Fruit fly (Drosophila melanogaster) whole organism, wandering third instar larva: Measurements from ENCODE around the gene CG46427.

Experiments
- Abd-B ChIP-seq: fragments of >200 bp; optimal IDR thresholded peaks from 2 replicates; lab custom pipeline; 2017; ENCODE audit warnings: missing biosample characterization, missing genetic modification characterization
- CG9705 ChIP-seq: fragments of 200-800 bp; sonication (Bioruptor generic); optimal IDR thresholded peaks from 2 replicates; lab custom pipeline; 2018; ENCODE audit warnings: missing biosample characterization, mild to moderate bottlenecking, missing genetic modification characterization
- CrebA ChIP-seq: fragments of 200-800 bp; sonication (Bioruptor generic); optimal IDR thresholded peaks from 2 replicates; lab custom pipeline; 2016; ENCODE audit warnings: missing biosample characterization, mild to moderate bottlenecking, missing genetic modification characterization, borderline replicate concordance
- Dfd ChIP-seq: fragments of >200 bp; optimal IDR thresholded peaks from 2 replicates; lab custom pipeline; 2017; ENCODE audit warnings: missing biosample characterization, missing genetic modification characterization
- HLH106 ChIP-seq: fragments of 200-800 bp; optimal IDR thresholded peaks from 3 replicates; lab custom pipeline; 2019; ENCODE audit warnings: missing biosample characterization, mild to moderate bottlenecking, missing genetic modification characterization, moderate library complexity
- Hnf4 ChIP-seq: fragments of 200-800 bp; sonication (Bioruptor generic); optimal IDR thresholded peaks from 2 replicates; lab custom pipeline; 2016; ENCODE audit warnings: missing biosample characterization, mild to moderate bottlenecking, missing genetic modification characterization
- Hr83 ChIP-seq: fragments of 200-300 bp; sonication (Bioruptor generic); optimal IDR thresholded peaks from 2 replicates; lab custom pipeline; 2016; ENCODE audit warnings: missing biosample characterization, mild to moderate bottlenecking, missing genetic modification characterization, moderate library complexity; ENCODE audit not compliant: poor library complexity, severe bottlenecking
- Mio ChIP-seq: sonication (Bioruptor generic); optimal IDR thresholded peaks from 2 replicates; lab custom pipeline; 2016; ENCODE audit warnings: missing biosample characterization, missing genetic modification characterization
- Myc ChIP-seq: fragments of >200 bp; optimal IDR thresholded peaks from 2 replicates; lab custom pipeline; 2017
- Rel ChIP-seq, 2 experiments: fragments of 200-800 bp; sonication (Bioruptor generic) in 1 of 2; optimal IDR thresholded peaks; 2 replicates in 1 of 2; 3 replicates in 1 of 2; lab custom pipeline; 2016 to 2019; ENCODE audit warnings: mild to moderate bottlenecking in 2 of 2, missing biosample characterization in 2 of 2, missing genetic modification characterization in 2 of 2, moderate library complexity in 1 of 2
- Sp1 ChIP-seq: fragments of 200-800 bp; sonication (Bioruptor generic); optimal IDR thresholded peaks from 3 replicates; lab custom pipeline; 2019; ENCODE audit warnings: missing biosample characterization, mild to moderate bottlenecking, missing genetic modification characterization, moderate library complexity
- Vsx2 ChIP-seq: fragments of 200-300, 225-300 bp; sonication (Bioruptor generic); optimal IDR thresholded peaks from 2 replicates; lab custom pipeline; 2018; ENCODE audit warnings: missing biosample characterization, missing genetic modification characterization; ENCODE audit not compliant: partially characterized antibody
- br ChIP-seq: fragments of 200-800 bp; sonication (Bioruptor generic); optimal IDR thresholded peaks from 2 replicates; lab custom pipeline; 2016; ENCODE audit warnings: missing biosample characterization, missing genetic modification characterization
- dl ChIP-seq, 2 experiments: fragments of 175-275, 200-275 bp in 1 of 2; fragments of 200-275 bp in 1 of 2; sonication (Bioruptor generic); optimal IDR thresholded peaks; lab custom pipeline; 2018; ENCODE audit warnings: mild to moderate bottlenecking in 2 of 2, missing biosample characterization in 2 of 2, missing genetic modification characterization in 2 of 2, moderate library complexity in 2 of 2; ENCODE audit not compliant: partially characterized antibody in 2 of 2, insufficient read depth in 1 of 2
- ey ChIP-seq: fragments of 200-800 bp; sonication (Bioruptor generic); optimal IDR thresholded peaks from 2 replicates; lab custom pipeline; 2016; ENCODE audit warnings: missing biosample characterization, missing genetic modification characterization
- h ChIP-seq: fragments of 200-800 bp; sonication (Bioruptor generic); optimal IDR thresholded peaks from 3 replicates; lab custom pipeline; 2016; ENCODE audit warnings: missing biosample characterization, mild to moderate bottlenecking, missing genetic modification characterization
- lola ChIP-seq: fragments of >200 bp; optimal IDR thresholded peaks from 2 replicates; lab custom pipeline; 2017; ENCODE audit warnings: missing biosample characterization, missing genetic modification characterization
- psq ChIP-seq: fragments of 200-800 bp; sonication (Bioruptor generic); optimal IDR thresholded peaks from 3 replicates; lab custom pipeline; 2017; ENCODE audit warnings: missing biosample characterization, mild to moderate bottlenecking, missing genetic modification characterization, moderate library complexity
- rgr ChIP-seq: fragments of 200-800 bp; sonication (Bioruptor generic); optimal IDR thresholded peaks from 3 replicates; lab custom pipeline; 2016; ENCODE audit warnings: missing biosample characterization, mild to moderate bottlenecking, missing genetic modification characterization
- sage ChIP-seq: fragments of 200-800 bp; sonication (Bioruptor generic); optimal IDR thresholded peaks from 2 replicates; lab custom pipeline; 2016; ENCODE audit warnings: missing biosample characterization, mild to moderate bottlenecking, missing genetic modification characterization
- tai ChIP-seq: sonication (Bioruptor generic); optimal IDR thresholded peaks from 2 replicates; lab custom pipeline; 2016; ENCODE audit warnings: missing biosample characterization, missing genetic modification characterization
- usp ChIP-seq: fragments of >200 bp; optimal IDR thresholded peaks from 2 replicates; lab custom pipeline; 2017; ENCODE audit warnings: missing biosample characterization, missing genetic modification characterization
- woc ChIP-seq: sonication (Bioruptor generic); optimal IDR thresholded peaks from 2 replicates; lab custom pipeline; 2016; ENCODE audit warnings: missing biosample characterization, mild to moderate bottlenecking, missing genetic modification characterization

CG46427 gene

DNA sequence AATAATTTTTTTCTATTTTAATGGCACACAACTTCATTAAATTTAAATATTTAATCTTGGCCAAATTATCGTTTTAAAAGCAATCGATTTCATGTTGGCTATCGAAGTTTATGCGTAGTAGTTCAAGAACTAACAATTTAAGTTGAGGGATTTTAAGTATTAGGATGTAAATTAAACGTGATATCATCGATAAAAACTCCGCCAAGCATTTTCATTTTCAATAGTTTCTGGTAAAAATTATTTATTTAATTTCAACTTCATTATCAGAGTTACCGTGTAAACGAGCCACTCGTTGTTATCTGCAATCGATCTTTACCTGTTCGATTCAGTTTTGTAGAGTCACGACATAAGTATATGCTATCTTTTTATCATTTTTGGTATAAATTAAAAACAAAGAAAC is 36.0 kb downstream of the CG46427 start (continued):
- TF ChIP-seq CrebA (GFP tag; lab: Kevin White, UChicago) (no peak), Abd-B (no peak)

DNA sequence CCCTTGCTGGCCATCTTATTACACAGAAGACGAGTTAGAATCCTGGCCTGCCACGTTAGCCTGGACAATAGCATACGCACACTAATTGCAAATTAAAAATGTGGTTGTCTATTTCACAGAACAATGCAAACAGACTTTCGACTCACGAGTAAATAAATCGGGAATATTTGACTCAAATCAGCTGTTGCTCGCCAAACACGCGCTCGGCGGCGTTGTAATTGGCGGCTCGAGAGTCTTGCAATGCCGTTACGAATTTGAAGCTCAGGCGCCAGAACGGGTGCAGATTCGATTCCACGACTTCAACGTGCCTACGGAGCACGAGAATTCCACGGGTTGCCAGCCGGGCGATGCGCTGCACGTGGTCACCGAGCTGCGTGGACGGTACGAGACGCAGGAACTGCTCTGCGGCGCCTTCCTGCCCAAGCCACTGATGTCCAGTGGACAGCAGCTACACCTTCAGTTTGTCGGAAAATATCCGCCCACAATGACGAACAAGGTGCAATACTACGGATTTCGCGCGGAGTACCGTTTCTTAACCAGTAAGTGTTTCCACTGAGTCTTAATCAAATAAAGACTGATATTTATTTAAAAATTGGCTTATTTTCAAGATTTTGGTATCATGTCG is 37.2 kb downstream of the CG46427 start, which contains the start of gene DNAlig3:
TSS of gene DNAlig3 (minus strand) at position 168 of the 625 bp plus-strand sequence.
- TF ChIP-seq Rel (GFP tag; optimal IDR thresholded peaks at IDR 0.05; lab: Kevin White, UChicago) (no peak), Rel (tag; optimal IDR thresholded peaks at IDR 0.05; lab: Kevin White, UChicago) (peak; percentile 83), Dfd (GFP tag; lab: Kevin White, UChicago) (no peak)

DNA sequence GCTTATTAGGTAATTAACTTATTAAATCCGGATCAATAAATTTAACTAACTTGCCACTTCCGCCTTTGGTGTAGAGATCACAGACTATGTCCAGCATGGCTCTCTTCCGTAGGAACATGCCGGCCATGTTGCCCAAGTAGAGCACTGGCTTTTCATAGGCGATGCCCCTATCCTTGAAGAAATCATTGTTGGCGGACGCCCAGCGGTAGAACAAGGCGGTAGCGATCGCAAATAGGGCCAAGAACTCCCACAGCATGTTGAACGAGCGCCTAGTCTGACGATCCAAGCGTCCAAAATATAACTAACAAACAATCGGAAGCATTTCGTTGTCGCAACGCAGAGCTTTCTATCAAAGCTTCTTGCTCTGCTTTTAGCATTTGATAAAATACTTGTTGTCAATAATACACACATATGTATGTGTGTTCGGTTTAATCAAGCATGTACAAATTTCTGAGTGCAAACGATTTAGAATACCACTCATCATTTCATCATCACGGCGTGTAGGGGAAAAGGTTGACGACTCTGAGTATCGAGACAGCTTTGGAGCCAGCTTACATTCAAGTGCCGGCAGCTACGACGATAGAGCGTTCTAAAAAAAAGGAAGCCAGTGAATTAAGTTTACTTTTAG is 40.2 kb downstream of the CG46427 start, which contains the start of gene Cyp9f3:
TSS of gene Cyp9f3 (minus strand) at position 310 of the 628 bp plus-strand sequence.
- TF ChIP-seq sage (no peak), rgr (GFP tag; lab: Kevin White, UChicago) (peak; percentile 9), Vsx2 (GFP tag; lab: Kevin White, UChicago) (peak; percentile 20), Hnf4 (GFP tag; lab: Kevin White, UChicago) (no peak), Hr83 (GFP tag; lab: Kevin White, UChicago) (no peak), CrebA (GFP tag; lab: Kevin White, UChicago) (peak; percentile 32), dl (GFP tag; optimal IDR thresholded peaks at IDR 0.05; lab: Kevin White, UChicago; ENCODE audit: insufficient read depth in 1 of 2, partially characterized antibody in 2 of 2) (no peak)

DNA sequence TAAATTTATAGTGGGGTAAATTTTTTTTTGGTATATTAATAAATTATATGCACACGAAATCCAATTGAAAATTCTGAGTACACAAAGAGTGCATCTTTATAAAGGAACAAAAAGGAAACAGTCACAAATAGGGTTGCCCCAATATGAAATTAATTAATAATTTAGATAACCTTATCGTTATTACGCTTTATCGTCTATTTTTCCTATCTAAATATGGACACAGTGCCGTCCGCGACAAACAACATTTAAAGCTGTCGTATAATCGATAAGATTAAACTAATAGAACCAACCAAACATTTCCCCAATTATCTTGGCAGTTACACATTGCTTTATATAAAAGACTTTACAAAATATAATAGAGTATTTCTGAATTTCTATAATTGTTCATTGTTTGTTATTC is 40.9 kb downstream of the CG46427 start:
- peak; percentile 38 for TF ChIP-seq sage
- TF ChIP-seq h (GFP tag; lab: Kevin White, UChicago) = peak; percentile 24
- no peak for TF ChIP-seq br (GFP tag; lab: Kevin White, UChicago)
- TF ChIP-seq lola (GFP tag; lab: Kevin White, UChicago) = no peak
- TF ChIP-seq Hnf4 (GFP tag; lab: Kevin White, UChicago) = no peak
- TF ChIP-seq CrebA (GFP tag; lab: Kevin White, UChicago) = peak; percentile 28
- TF ChIP-seq, all 38 proteins: peak for 3

DNA sequence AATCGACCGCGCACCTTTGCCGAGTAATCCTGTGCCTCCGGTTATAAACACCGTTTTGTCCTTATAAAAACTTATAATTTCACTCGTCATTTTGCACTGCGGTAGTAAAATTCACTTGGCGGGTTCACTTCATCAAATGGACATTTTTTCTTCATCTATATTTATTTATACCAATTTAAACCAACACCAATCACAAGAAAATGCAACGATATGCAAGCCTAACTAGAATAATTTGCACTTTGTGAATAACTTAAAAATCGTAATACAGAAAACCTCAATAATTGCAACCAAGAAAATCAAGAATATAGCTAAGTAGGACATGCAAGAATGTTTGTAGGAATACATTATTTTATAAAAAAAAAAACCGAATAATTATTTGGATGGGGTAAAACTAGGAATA is 43.1 kb downstream of the CG46427 start, which contains the start of the genes CG10096 and CG10097:
TSS of gene CG10096 (minus strand) at position 101 of the 400 bp plus-strand sequence.
TSS of gene CG10097 (minus strand) at position 101 of the 400 bp plus-strand sequence.
- TF ChIP-seq psq (GFP tag; lab: Kevin White, UChicago) (no peak), CG9705 (no peak), Hr83 (GFP tag; lab: Kevin White, UChicago) (no peak), Myc (lab: Kevin White, UChicago) (no peak), tai (GFP tag; lab: Kevin White, UChicago) (no peak), rgr (GFP tag; lab: Kevin White, UChicago) (no peak), Abd-B (no peak), dl (GFP tag; optimal IDR thresholded peaks at IDR 0.05; lab: Kevin White, UChicago; ENCODE audit: insufficient read depth in 1 of 2, partially characterized antibody in 2 of 2) (no peak), HLH106 (tag; lab: Kevin White, UChicago) (no peak), Sp1 (GFP tag; lab: Kevin White, UChicago) (no peak), Vsx2 (GFP tag; lab: Kevin White, UChicago) (no peak), usp (GFP tag; lab: Kevin White, UChicago) (no peak), Mio (GFP tag; lab: Kevin White, UChicago) (no peak), ey (GFP tag; lab: Kevin White, UChicago) (no peak), woc (GFP tag; lab: Kevin White, UChicago) (no peak), CrebA (GFP tag; lab: Kevin White, UChicago) (no peak)
